Worm (Caenorhabditis elegans) whole organism, L4 larva: ENCODE measurements around the gene spp-5.

Source experiments
- T26A8.4 ChIP-seq: fragments of 200-800 bp; sonication (Bioruptor generic); IDR thresholded peaks from 2 replicates; pipeline ENCODE4 v1.3.6; 2022; ENCODE audit warnings: missing genetic modification characterization, missing compliant biosample characterization
- attf-4 ChIP-seq: sonication (generic microtip); optimal IDR thresholded peaks from 3 replicates; lab custom pipeline; 2017; ENCODE audit warnings: missing biosample characterization, missing genetic modification characterization
- ceh-82 ChIP-seq: sonication (generic microtip); optimal IDR thresholded peaks from 2 replicates; lab custom pipeline; 2017; ENCODE audit warnings: missing biosample characterization, missing genetic modification characterization
- duxl-1 ChIP-seq: sonication (generic microtip); optimal IDR thresholded peaks from 2 replicates; lab custom pipeline; 2016; ENCODE audit warnings: mild to moderate bottlenecking, missing genetic modification characterization, moderate library complexity, missing compliant biosample characterization; ENCODE audit not compliant: poor library complexity
- nhr-11 ChIP-seq: fragments of 150-350 bp; optimal IDR thresholded peaks from 2 replicates; lab custom pipeline; 2014; ENCODE audit warnings: missing biosample characterization, missing genetic modification characterization
- nhr-237 ChIP-seq: sonication (generic microtip); optimal IDR thresholded peaks from 2 replicates; lab custom pipeline; 2017; ENCODE audit warnings: missing biosample characterization, missing genetic modification characterization
- skn-1 ChIP-seq: fragments of 150-350 bp; optimal IDR thresholded peaks from 2 replicates; lab custom pipeline; 2014; ENCODE audit warnings: missing biosample characterization, missing genetic modification characterization
- zip-11 ChIP-seq: fragments of 200-800 bp; sonication (Bioruptor generic); IDR thresholded peaks from 2 replicates; pipeline ENCODE4 v1.3.6; 2022; ENCODE audit warnings: missing genetic modification characterization, missing compliant biosample characterization

DNA sequence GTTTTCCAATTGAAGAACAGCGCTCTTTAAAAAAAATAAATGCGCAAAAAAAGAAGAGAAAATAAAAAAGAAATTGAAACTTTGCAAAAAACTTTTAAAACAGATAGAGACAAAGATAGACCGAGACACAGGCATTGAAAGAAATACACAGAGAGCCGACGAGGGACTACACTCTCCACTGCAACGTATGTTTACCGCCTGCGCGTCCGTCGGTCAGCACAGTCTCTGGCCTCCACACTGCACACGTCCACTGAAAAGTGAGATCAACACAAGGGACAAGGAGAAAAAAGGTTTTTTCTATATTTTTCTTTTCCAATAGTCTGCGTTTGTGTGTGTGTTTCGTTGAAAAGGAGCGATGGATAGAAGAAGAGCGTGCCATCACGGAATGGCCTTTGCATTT lies 13.7 kb downstream of the spp-5 start:
- no peak for TF ChIP-seq skn-1 (tag; lab: Kevin White, UChicago)
- TF ChIP-seq duxl-1 = no peak
- no peak for TF ChIP-seq attf-4 (tag; lab: Kevin White, UChicago)
- no peak for TF ChIP-seq nhr-11 (tag; lab: Kevin White, UChicago)
- no peak for TF ChIP-seq T26A8.4
- no peak for TF ChIP-seq nhr-237 (tag; lab: Kevin White, UChicago)
- TF ChIP-seq zip-11 (GFP tag; lab: Robert Waterston, UW) = no peak
- TF ChIP-seq ceh-82 = no peak
